Worm (Caenorhabditis elegans): ENCODE measurements around the gene srw-79.

srw-79 gene

ce11 chrII:2987122-2987556, 40.6 kb downstream of the srw-79 start (continued):
- TF ChIP-seq mxl-2 (GFP tag; conservative IDR thresholded peaks at IDR 0.05) (no peak), F49E8.2 (tag; optimal IDR thresholded peaks at IDR 0.05; ENCODE audit: borderline replicate concordance) (no peak), daf-8 (GFP tag; IDR thresholded peaks at IDR 0.05) (no peak), lin-1 (GFP tag; IDR thresholded peaks at IDR 0.05) (no peak), mep-1 (tag; optimal IDR thresholded peaks at IDR 0.05) (peak; percentile 14), unc-62 (GFP tag; optimal IDR thresholded peaks at IDR 0.05 in 1 of 2) (no peak), unc-62 (tag; optimal IDR thresholded peaks at IDR 0.05) (no peak), nhr-76 (tag; optimal IDR thresholded peaks at IDR 0.05) (no peak), lim-7 (GFP tag; IDR thresholded peaks at IDR 0.05) (no peak), mxl-3 (GFP tag; optimal IDR thresholded peaks at IDR 0.05) (no peak), tag-97 (GFP tag; IDR thresholded peaks at IDR 0.05) (no peak), jun-1 (tag; optimal IDR thresholded peaks at IDR 0.05) (no peak), lin-39 (tag; optimal IDR thresholded peaks at IDR 0.05) (no peak), ama-1 (optimal IDR thresholded peaks at IDR 0.05) (no peak), fkh-10 (GFP tag; optimal IDR thresholded peaks at IDR 0.05) (no peak), dpl-1 (GFP tag; optimal IDR thresholded peaks at IDR 0.05) (no peak), set-16 (GFP tag; IDR thresholded peaks at IDR 0.05) (peak; percentile 59), lin-15B (tag; optimal IDR thresholded peaks at IDR 0.05) (no peak), tra-1 (GFP tag; IDR thresholded peaks at IDR 0.05) (no peak), Y48G9A.11 (GFP tag; IDR thresholded peaks at IDR 0.05) (no peak), lir-3 (tag; optimal IDR thresholded peaks at IDR 0.05) (no peak), fos-1 (tag; optimal IDR thresholded peaks at IDR 0.05) (no peak), dmd-8 (GFP tag; IDR thresholded peaks at IDR 0.05) (no peak), mdl-1 (tag; optimal IDR thresholded peaks at IDR 0.05) (no peak), snpc-1.2 (GFP tag; IDR thresholded peaks at IDR 0.05) (0 out of 2 replicates have a peak, but pooled peaks have one; percentile 52), dmd-6 (GFP tag; IDR thresholded peaks at IDR 0.05) (no peak), T26A8.4 (GFP tag; IDR thresholded peaks at IDR 0.05) (no peak), ctbp-1 (GFP tag; IDR thresholded peaks at IDR 0.05) (no peak), spr-3 (GFP tag; optimal IDR thresholded peaks at IDR 0.05) (no peak), pha-4 (GFP tag; IDR thresholded peaks at IDR 0.05) (no peak), pha-4 (tag; optimal IDR thresholded peaks at IDR 0.05) (no peak), Y5F2A.4 (GFP tag; optimal IDR thresholded peaks at IDR 0.05) (no peak), T20F7.1 (GFP tag; optimal IDR thresholded peaks at IDR 0.05) (no peak), nhr-25 (tag; optimal IDR thresholded peaks at IDR 0.05; ENCODE audit: borderline replicate concordance, insufficient read depth) (no peak), hmg-1.1 (GFP tag; IDR thresholded peaks at IDR 0.05) (peak; percentile 41; the same call in 1 of the 2 replicates), mdt-29 (GFP tag; IDR thresholded peaks at IDR 0.05) (no peak), ztf-11 (tag; optimal IDR thresholded peaks at IDR 0.05) (no peak), zfp-3 (GFP tag; conservative IDR thresholded peaks at IDR 0.05) (0 out of 2 replicates have a peak, but pooled peaks have one; percentile 53), ztf-7 (tag; optimal IDR thresholded peaks at IDR 0.05) (no peak), skn-1 (tag; optimal IDR thresholded peaks at IDR 0.05) (no peak), nhr-237 (tag; optimal IDR thresholded peaks at IDR 0.05) (no peak), mes-2 (tag; optimal IDR thresholded peaks at IDR 0.05; ENCODE audit: poor library complexity, severe bottlenecking) (peak; percentile 4), F26F4.8 (GFP tag; conservative IDR thresholded peaks at IDR 0.05) (no peak), vab-7 (GFP tag; IDR thresholded peaks at IDR 0.05) (no peak), ZK546.5 (tag; optimal IDR thresholded peaks at IDR 0.05) (no peak), nhr-6 (tag; optimal IDR thresholded peaks at IDR 0.05) (no peak), lin-13 (GFP tag; optimal IDR thresholded peaks at IDR 0.05) (peak; percentile 14), egl-43 (GFP tag; IDR thresholded peaks at IDR 0.05) (peak; percentile 75), nhr-102 (tag; optimal IDR thresholded peaks at IDR 0.05) (no peak)

Data from whole organism, L4 larva.